Worm (Caenorhabditis elegans) whole organism, L4 larva: ENCODE results near the gene F49C12.2.

Source experiments
- F10B5.3 ChIP-seq: sonication (generic microtip); optimal IDR thresholded peaks from 2 replicates; lab custom pipeline; 2016; ENCODE audit warnings: mild to moderate bottlenecking, missing genetic modification characterization, missing compliant biosample characterization
- F44E2.7 ChIP-seq: fragments of 200-800 bp; sonication (Bioruptor generic); IDR thresholded peaks from 2 replicates; pipeline ENCODE4 v2.1.2; 2022; ENCODE audit warnings: missing genetic modification characterization, missing compliant biosample characterization
- R02D3.7 ChIP-seq: fragments of 150-350 bp; sonication (generic microtip); optimal IDR thresholded peaks from 3 replicates; lab custom pipeline; 2014; ENCODE audit warnings: missing biosample characterization, missing genetic modification characterization
- ama-1 ChIP-seq: fragments of 150-350 bp; optimal IDR thresholded peaks from 2 replicates; lab custom pipeline; 2014; ENCODE audit warnings: inconsistent platforms, mixed read lengths
- ctbp-1 ChIP-seq: fragments of 200-800 bp; sonication (Bioruptor generic); IDR thresholded peaks from 2 replicates; pipeline ENCODE4 v1.3.6; 2022; ENCODE audit warnings: missing genetic modification reagents, missing genetic modification characterization, missing compliant biosample characterization
- dve-1 ChIP-seq: sonication (generic microtip); optimal IDR thresholded peaks from 2 replicates; lab custom pipeline; 2017; ENCODE audit warnings: antibody characterized with exemption, mild to moderate bottlenecking, missing genetic modification characterization, missing compliant biosample characterization; ENCODE audit not compliant: insufficient read depth
- fkh-10 ChIP-seq: fragments of 150-350 bp; optimal IDR thresholded peaks from 2 replicates; lab custom pipeline; 2014; ENCODE audit warnings: missing biosample characterization, missing genetic modification reagents, missing genetic modification characterization
- nhr-41 ChIP-seq: fragments of 200-800 bp; sonication (Bioruptor generic); IDR thresholded peaks from 2 replicates; pipeline ENCODE4 v1.3.6; 2022; ENCODE audit warnings: missing genetic modification reagents, missing genetic modification characterization, missing compliant biosample characterization
- nhr-6 ChIP-seq: fragments of 150-350 bp; optimal IDR thresholded peaks from 2 replicates; lab custom pipeline; 2014; ENCODE audit warnings: missing biosample characterization, missing genetic modification characterization
- nhr-76 ChIP-seq: fragments of 150-350 bp; optimal IDR thresholded peaks from 2 replicates; lab custom pipeline; 2014; ENCODE audit warnings: missing biosample characterization, missing genetic modification characterization
- snpc-4 ChIP-seq: fragments of 150-350 bp; optimal IDR thresholded peaks from 2 replicates; lab custom pipeline; 2014; ENCODE audit warnings: missing biosample characterization, missing genetic modification characterization
- zag-1 ChIP-seq: fragments of 150-350 bp; optimal IDR thresholded peaks from 2 replicates; lab custom pipeline; 2014; ENCODE audit warnings: missing biosample characterization, missing genetic modification characterization

DNA sequence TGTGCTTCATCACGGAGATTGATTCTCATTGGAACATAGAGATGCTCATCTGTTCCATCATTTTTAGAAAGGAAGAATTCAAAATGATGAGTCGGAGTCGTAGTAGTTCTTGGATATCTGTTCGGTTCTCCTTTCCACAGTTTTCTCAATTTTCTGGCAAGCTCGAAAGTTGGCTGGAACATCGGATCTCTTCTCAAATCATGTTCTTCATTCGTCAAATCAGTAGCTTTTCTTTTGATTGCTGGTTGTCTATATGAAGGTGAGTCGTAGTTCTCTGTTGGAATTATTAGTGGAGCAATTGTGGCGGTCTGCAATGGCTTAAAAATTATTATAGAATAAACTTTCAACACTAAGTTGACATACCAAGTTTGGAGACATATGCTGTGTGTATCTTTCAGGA lies 36.8 kb downstream of the F49C12.2 start:
- TF ChIP-seq dve-1 (tag; lab: Kevin White, UChicago), result no peak
- TF ChIP-seq ama-1 (lab: Kevin White, UChicago), result no peak
- no peak for TF ChIP-seq F10B5.3 (tag; lab: Kevin White, UChicago)
- TF ChIP-seq nhr-41, result no peak
- no peak for TF ChIP-seq R02D3.7 (tag; lab: Kevin White, UChicago)
- no peak for TF ChIP-seq F44E2.7 (GFP tag; lab: Robert Waterston, UW)
- TF ChIP-seq fkh-10 (GFP tag; lab: Kevin White, UChicago), result no peak
- TF ChIP-seq nhr-76 (tag; lab: Kevin White, UChicago), result no peak
- no peak for TF ChIP-seq zag-1 (tag; lab: Kevin White, UChicago)
- no peak for TF ChIP-seq ctbp-1 (GFP tag; lab: Robert Waterston, UW)
- TF ChIP-seq nhr-6 (tag; lab: Kevin White, UChicago), result no peak
- TF ChIP-seq snpc-4 (tag; lab: Kevin White, UChicago), result no peak
